Fruit fly (Drosophila melanogaster): Measurements from ENCODE around the gene Tpr2.

dm6 chr2L:16530414-16530771 lies 39.1 kb downstream of the Tpr2 start:
- TF ChIP-seq Dll (optimal IDR thresholded peaks at IDR 0.05): no peak
- no peak for TF ChIP-seq psq (optimal IDR thresholded peaks at IDR 0.05)
- TF ChIP-seq pan (optimal IDR thresholded peaks at IDR 0.05): no peak
- no peak for TF ChIP-seq CG8478 (optimal IDR thresholded peaks at IDR 0.05)
- TF ChIP-seq EcR (GFP tag; optimal IDR thresholded peaks at IDR 0.05): no peak
